Worm (Caenorhabditis elegans): ENCODE data around the gene pxn-1.
A peak's percentile ranks its signal among the peaks of the same experiment; 100 is the strongest.

Gene pxn-1

DNA sequence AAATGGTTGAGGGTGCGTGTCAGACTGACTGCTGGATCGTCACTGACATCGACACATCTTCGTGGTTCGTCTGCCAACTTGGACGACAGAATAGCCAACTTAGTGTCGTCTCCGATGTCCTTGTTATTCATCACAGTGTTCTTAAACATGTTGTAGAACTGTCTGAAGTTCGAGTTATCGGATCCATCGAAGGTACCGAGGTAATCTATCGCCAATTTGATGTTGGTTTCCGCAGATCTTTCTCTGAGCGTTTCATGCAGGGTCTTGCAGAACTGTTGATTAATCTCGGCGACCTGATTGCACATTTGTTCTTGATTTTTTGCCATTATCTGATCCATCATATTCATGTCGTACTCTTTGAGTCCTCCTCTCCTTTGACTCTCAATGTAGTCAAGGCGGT, 13.4 kb upstream of the pxn-1 start:
- TF ChIP-seq unc-62 (GFP tag; optimal IDR thresholded peaks at IDR 0.05 in 1 of 2) (peak in 1 of 2 experiments; percentile 92), unc-62 (tag; optimal IDR thresholded peaks at IDR 0.05) (no peak), ceh-44 (GFP tag; IDR thresholded peaks at IDR 0.05) (no peak), hlh-11 (tag; optimal IDR thresholded peaks at IDR 0.05) (no peak), sdz-12 (GFP tag; optimal IDR thresholded peaks at IDR 0.05) (no peak), fkh-10 (GFP tag; optimal IDR thresholded peaks at IDR 0.05) (no peak)

DNA sequence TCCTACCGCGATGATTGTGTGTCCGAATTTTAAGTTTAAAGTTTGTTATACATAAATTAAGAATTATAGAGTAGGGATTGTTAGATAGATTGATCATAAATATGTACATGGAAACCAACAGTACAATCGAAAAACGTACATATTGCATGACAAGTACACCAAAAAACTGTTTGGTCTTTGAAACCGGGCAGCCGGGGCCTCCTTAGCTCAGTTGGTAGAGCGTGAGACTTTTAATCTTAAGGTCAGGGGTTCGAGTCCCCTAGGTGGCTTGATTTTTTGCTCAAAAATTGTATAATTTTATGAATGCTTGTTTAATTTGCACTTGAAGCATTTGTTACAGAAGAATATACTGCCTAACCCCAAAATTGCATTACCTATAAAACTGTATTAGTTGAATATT, 417 bp downstream of the pxn-1 start:
- TF ChIP-seq saeg-2 (GFP tag; IDR thresholded peaks at IDR 0.05) (no peak), madf-5 (GFP tag; IDR thresholded peaks at IDR 0.05) (peak in 1 of 2 experiments; percentile 28; a peak in 1 of 4 replicates), ceh-20 (GFP tag; IDR thresholded peaks at IDR 0.05) (no peak), nhr-41 (GFP tag; IDR thresholded peaks at IDR 0.05) (0 out of 2 replicates have a peak, but pooled peaks have one; percentile 45), daf-16 (GFP tag; optimal IDR thresholded peaks at IDR 0.05) (no peak), daf-16 (tag; optimal IDR thresholded peaks at IDR 0.05) (no peak), hlh-11 (tag; optimal IDR thresholded peaks at IDR 0.05) (no peak), daf-19 (GFP tag; conservative IDR thresholded peaks at IDR 0.05) (0 out of 2 replicates have a peak, but pooled peaks have one; percentile 57), lim-7 (GFP tag; IDR thresholded peaks at IDR 0.05) (peak; percentile 75), snpc-1.2 (GFP tag; IDR thresholded peaks at IDR 0.05) (peak; percentile 35; the same call in 1 of the 2 replicates), arid-1 (GFP tag; conservative IDR thresholded peaks at IDR 0.05) (0 out of 2 replicates have a peak, but pooled peaks have one; percentile 28), egl-43 (GFP tag; IDR thresholded peaks at IDR 0.05) (peak; percentile 63; the same call in 1 of the 2 replicates), vab-7 (GFP tag; IDR thresholded peaks at IDR 0.05) (peak; percentile 64), nhr-48 (tag; optimal IDR thresholded peaks at IDR 0.05) (no peak), D1046.2 (GFP tag; IDR thresholded peaks at IDR 0.05) (0 out of 2 replicates have a peak, but pooled peaks have one; percentile 55), mdt-29 (GFP tag; IDR thresholded peaks at IDR 0.05) (peak; percentile 20; the same call in 1 of the 2 replicates), F37D6.2 (tag; optimal IDR thresholded peaks at IDR 0.05) (no peak), ceh-62 (tag; optimal IDR thresholded peaks at IDR 0.05) (no peak), T26A8.4 (GFP tag; IDR thresholded peaks at IDR 0.05) (no peak), dmd-8 (GFP tag; IDR thresholded peaks at IDR 0.05) (0 out of 2 replicates have a peak, but pooled peaks have one; percentile 58), spr-3 (GFP tag; optimal IDR thresholded peaks at IDR 0.05) (no peak), zag-1 (tag; optimal IDR thresholded peaks at IDR 0.05) (no peak), dpl-1 (GFP tag; optimal IDR thresholded peaks at IDR 0.05) (no peak), nhr-76 (tag; optimal IDR thresholded peaks at IDR 0.05) (no peak), lin-38 (GFP tag; IDR thresholded peaks at IDR 0.05) (peak; percentile 48), pha-4 (GFP tag; IDR thresholded peaks at IDR 0.05) (peak; percentile 34; the same call in 1 of the 2 replicates), pha-4 (tag; optimal IDR thresholded peaks at IDR 0.05) (no peak), mep-1 (tag; optimal IDR thresholded peaks at IDR 0.05) (no peak), F26F4.8 (GFP tag; conservative IDR thresholded peaks at IDR 0.05) (peak; percentile 72; the same call in 1 of the 2 replicates), ces-1 (GFP tag; optimal IDR thresholded peaks at IDR 0.05) (no peak)

DNA sequence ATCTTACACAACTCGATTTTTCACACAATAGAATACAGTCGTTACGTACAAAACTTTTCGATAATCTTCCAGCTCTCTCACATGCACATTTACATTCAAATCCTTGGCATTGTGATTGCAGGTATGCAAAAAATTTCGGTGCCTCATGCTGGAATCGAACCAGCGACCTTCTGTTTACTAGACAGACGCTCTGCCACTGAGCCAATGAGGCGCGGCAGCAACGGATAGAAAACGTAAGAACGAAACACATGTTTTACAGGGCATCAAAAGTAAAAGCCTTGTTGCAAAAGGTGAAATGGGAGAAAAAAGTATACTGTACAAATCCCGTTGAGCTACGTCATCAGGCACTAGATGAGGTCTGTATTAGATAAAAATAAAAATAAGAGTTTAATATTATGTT, 1.3 kb downstream of the pxn-1 start:
- TF ChIP-seq ceh-44 (GFP tag; IDR thresholded peaks at IDR 0.05) = no peak; the same call in 1 of the 2 replicates
- TF ChIP-seq ceh-82 (tag; optimal IDR thresholded peaks at IDR 0.05) = no peak
- no peak for TF ChIP-seq aly-2 (tag; optimal IDR thresholded peaks at IDR 0.05)
- no peak for TF ChIP-seq mdl-1 (tag; optimal IDR thresholded peaks at IDR 0.05)
- 0 out of 2 replicates have a peak, but pooled peaks have one; percentile 11 for TF ChIP-seq lin-1 (GFP tag; IDR thresholded peaks at IDR 0.05)
- no peak for TF ChIP-seq nhr-10 (tag; optimal IDR thresholded peaks at IDR 0.05)
- TF ChIP-seq F49E8.2 (tag; optimal IDR thresholded peaks at IDR 0.05; ENCODE audit: borderline replicate concordance) = no peak
- TF ChIP-seq nhr-6 (tag; optimal IDR thresholded peaks at IDR 0.05) = no peak
- 0 out of 2 replicates have a peak, but pooled peaks have one; percentile 10 for TF ChIP-seq Y105C5A.15 (GFP tag; IDR thresholded peaks at IDR 0.05)
- TF ChIP-seq spr-3 (GFP tag; optimal IDR thresholded peaks at IDR 0.05) = peak; percentile 7
- TF ChIP-seq egl-43 (GFP tag; IDR thresholded peaks at IDR 0.05) = peak; percentile 83
- TF ChIP-seq daf-12 (tag; optimal IDR thresholded peaks at IDR 0.05) = no peak
- TF ChIP-seq pha-4 (GFP tag; IDR thresholded peaks at IDR 0.05) = peak; percentile 65
- TF ChIP-seq pha-4 (tag; optimal IDR thresholded peaks at IDR 0.05) = no peak
- no peak for TF ChIP-seq nhr-102 (tag; optimal IDR thresholded peaks at IDR 0.05)
- no peak for TF ChIP-seq fkh-10 (GFP tag; optimal IDR thresholded peaks at IDR 0.05)
- TF ChIP-seq unc-62 (GFP tag; optimal IDR thresholded peaks at IDR 0.05 in 1 of 2) = no peak
- no peak for TF ChIP-seq unc-62 (tag; optimal IDR thresholded peaks at IDR 0.05)
- no peak for TF ChIP-seq F10B5.3 (tag; optimal IDR thresholded peaks at IDR 0.05)
- TF ChIP-seq nhr-48 (tag; optimal IDR thresholded peaks at IDR 0.05) = no peak
- TF ChIP-seq daf-16 (GFP tag; optimal IDR thresholded peaks at IDR 0.05) = peak in 1 of 2 experiments; percentile 55
- TF ChIP-seq daf-16 (tag; optimal IDR thresholded peaks at IDR 0.05) = peak; percentile 66
- no peak for TF ChIP-seq ztf-11 (tag; optimal IDR thresholded peaks at IDR 0.05)
- no peak for TF ChIP-seq ces-1 (GFP tag; optimal IDR thresholded peaks at IDR 0.05)
- TF ChIP-seq ceh-32 (tag; optimal IDR thresholded peaks at IDR 0.05; ENCODE audit: poor library complexity) = no peak
